Fruit fly (Drosophila melanogaster) whole organism, embryonic: ENCODE measurements around the gene CG32712.

Experiments
- C15 ChIP-seq: fragments of 200-800 bp; sonication (Bioruptor generic); IDR thresholded peaks from 3 replicates; pipeline ENCODE4 v1.3.6; 2022; ENCODE audit warnings: missing biosample characterization, missing genetic modification characterization
- CG11456 ChIP-seq: fragments of 200-800 bp; sonication (Bioruptor generic); IDR thresholded peaks from 3 replicates; pipeline ENCODE4 v1.3.6; 2022; ENCODE audit warnings: missing biosample characterization, missing genetic modification characterization
- CG13287 ChIP-seq: fragments of 200-800 bp; sonication (Bioruptor generic); IDR thresholded peaks from 2 replicates; pipeline ENCODE4 v1.3.6; 2022; ENCODE audit warnings: missing biosample characterization, missing genetic modification characterization; ENCODE audit not compliant: partially characterized antibody
- CG15011 ChIP-seq: fragments of 200-800 bp; sonication (Bioruptor generic); optimal IDR thresholded peaks from 3 replicates; lab custom pipeline; 2018; ENCODE audit warnings: missing biosample characterization, mild to moderate bottlenecking, missing genetic modification characterization
- CG15696 ChIP-seq: fragments of 200-800 bp; sonication (Bioruptor generic); optimal IDR thresholded peaks from 2 replicates; lab custom pipeline; 2019; ENCODE audit warnings: missing biosample characterization, mild to moderate bottlenecking, missing genetic modification characterization, moderate library complexity
- CG1603 ChIP-seq: fragments of 200-800 bp; sonication (Bioruptor generic); optimal IDR thresholded peaks from 2 replicates; lab custom pipeline; 2019; ENCODE audit warnings: missing biosample characterization, mild to moderate bottlenecking, missing genetic modification characterization, moderate library complexity
- CG1647 ChIP-seq: fragments of 200-800 bp; sonication (Bioruptor generic); optimal IDR thresholded peaks from 3 replicates; lab custom pipeline; 2016; ENCODE audit warnings: missing biosample characterization, missing genetic modification characterization
- CG17186 ChIP-seq: fragments of 200-800 bp; sonication (Bioruptor generic); optimal IDR thresholded peaks from 3 replicates; lab custom pipeline; 2017; ENCODE audit warnings: missing biosample characterization, missing genetic modification reagents, missing genetic modification characterization
- CG17829 ChIP-seq: fragments of 200-800 bp; optimal IDR thresholded peaks from 2 replicates; lab custom pipeline; 2019; ENCODE audit warnings: missing biosample characterization, mild to moderate bottlenecking, missing genetic modification characterization, moderate library complexity
- CG2116 ChIP-seq: fragments of 200-800 bp; sonication (Bioruptor generic); optimal IDR thresholded peaks from 3 replicates; lab custom pipeline; 2018; ENCODE audit warnings: missing biosample characterization, mild to moderate bottlenecking, missing genetic modification characterization
- CG3838 ChIP-seq: fragments of 200-800 bp; sonication (Bioruptor generic); optimal IDR thresholded peaks from 3 replicates; lab custom pipeline; 2016; ENCODE audit warnings: missing biosample characterization, missing genetic modification characterization
- CG6813 ChIP-seq: fragments of 200-800 bp; sonication (Bioruptor generic); optimal IDR thresholded peaks from 2 replicates; lab custom pipeline; 2017; ENCODE audit warnings: missing biosample characterization, missing genetic modification characterization, mild to moderate bottlenecking, moderate library complexity, missing genetic modification reagents
- CG7786 ChIP-seq: fragments of 200-800 bp; sonication (Bioruptor generic); optimal IDR thresholded peaks from 2 replicates; lab custom pipeline; 2016; ENCODE audit warnings: missing biosample characterization, missing genetic modification characterization
- CG8281 ChIP-seq: fragments of 200-800 bp; sonication (Bioruptor generic); optimal IDR thresholded peaks from 2 replicates; lab custom pipeline; 2018; ENCODE audit warnings: missing biosample characterization, mild to moderate bottlenecking, missing genetic modification characterization, moderate library complexity
- CG9797 ChIP-seq: fragments of 200-800 bp; sonication (Bioruptor generic); optimal IDR thresholded peaks from 3 replicates; lab custom pipeline; 2018; ENCODE audit warnings: missing biosample characterization, mild to moderate bottlenecking, missing genetic modification characterization
- Dp ChIP-seq: fragments of 200-800 bp; sonication (Bioruptor generic); optimal IDR thresholded peaks from 2 replicates; lab custom pipeline; 2018; ENCODE audit warnings: missing biosample characterization, mild to moderate bottlenecking, missing genetic modification characterization, moderate library complexity
- Eip74EF ChIP-seq, 2 experiments: fragments of 200-800 bp in 1 of 2; fragments of >200 bp in 1 of 2; sonication (Bioruptor generic) in 1 of 2; optimal IDR thresholded peaks; 2 replicates each; lab custom pipeline; 2017 to 2019; ENCODE audit warnings: missing biosample characterization in 2 of 2, missing genetic modification characterization in 2 of 2, mild to moderate bottlenecking in 1 of 2, moderate library complexity in 1 of 2
- Fer2 ChIP-seq: fragments of 200-800 bp; sonication (Bioruptor generic); optimal IDR thresholded peaks from 2 replicates; lab custom pipeline; 2018; ENCODE audit warnings: missing biosample characterization, mild to moderate bottlenecking, missing genetic modification characterization, moderate library complexity
- Gug ChIP-seq: fragments of 200-800 bp; sonication (Bioruptor generic); IDR thresholded peaks from 4 replicates; pipeline ENCODE4 v1.3.6; 2022; ENCODE audit warnings: missing biosample characterization, missing genetic modification characterization
- HHEX ChIP-seq: fragments of 200-800 bp; sonication (Bioruptor generic); optimal IDR thresholded peaks from 3 replicates; lab custom pipeline; 2017; ENCODE audit warnings: missing biosample characterization, mild to moderate bottlenecking, missing genetic modification characterization, missing genetic modification reagents
- HLHmδ ChIP-seq: fragments of 200-800 bp; sonication (Bioruptor generic); optimal IDR thresholded peaks from 2 replicates; lab custom pipeline; 2018; ENCODE audit warnings: missing biosample characterization, mild to moderate bottlenecking, missing genetic modification characterization, moderate library complexity
- Hey ChIP-seq: fragments of 200-800 bp; sonication (Bioruptor generic); optimal IDR thresholded peaks from 3 replicates; lab custom pipeline; 2018; ENCODE audit warnings: missing biosample characterization, mild to moderate bottlenecking, missing genetic modification characterization
- Opbp ChIP-seq: fragments of 200-800 bp; sonication (Bioruptor generic); IDR thresholded peaks from 3 replicates; pipeline ENCODE4 v1.3.6; 2022; ENCODE audit warnings: missing biosample characterization, missing genetic modification characterization; ENCODE audit not compliant: partially characterized antibody
- Rfx ChIP-seq: fragments of 200-800 bp; sonication (Bioruptor generic); IDR thresholded peaks from 2 replicates; pipeline ENCODE4 v1.3.6; 2022; ENCODE audit warnings: missing biosample characterization, missing genetic modification characterization
- Six4 ChIP-seq: fragments of 200-800 bp; sonication (Bioruptor generic); optimal IDR thresholded peaks from 2 replicates; lab custom pipeline; 2016; ENCODE audit warnings: missing biosample characterization, missing genetic modification characterization
- YL-1 ChIP-seq: fragments of 200-800 bp; sonication (Bioruptor generic); optimal IDR thresholded peaks from 3 replicates; lab custom pipeline; 2017; ENCODE audit warnings: missing biosample characterization, mild to moderate bottlenecking, missing genetic modification characterization
- ab ChIP-seq: fragments of 200-800 bp; sonication (Bioruptor generic); optimal IDR thresholded peaks from 2 replicates; lab custom pipeline; 2016; ENCODE audit warnings: missing biosample characterization, missing genetic modification characterization
- aop ChIP-seq: fragments of 200-800 bp; sonication (Bioruptor generic); IDR thresholded peaks from 2 replicates; pipeline ENCODE4 v1.3.6; 2022; ENCODE audit warnings: missing biosample characterization, missing genetic modification characterization
- az2 ChIP-seq: fragments of 200-800 bp; sonication (Bioruptor generic); optimal IDR thresholded peaks from 3 replicates; lab custom pipeline; 2016; ENCODE audit warnings: missing biosample characterization, missing genetic modification characterization
- chif ChIP-seq, 2 experiments: fragments of 200-800 bp; sonication (Bioruptor generic); optimal IDR thresholded peaks; 3 replicates each; lab custom pipeline; 2016; ENCODE audit warnings: missing biosample characterization in 2 of 2, missing genetic modification characterization in 2 of 2
- chm ChIP-seq: fragments of 200-800 bp; sonication (Bioruptor generic); IDR thresholded peaks from 2 replicates; pipeline ENCODE4 v1.3.6; 2022; ENCODE audit warnings: missing biosample characterization, missing genetic modification characterization
- chn ChIP-seq: fragments of 200-800 bp; sonication (Bioruptor generic); optimal IDR thresholded peaks from 2 replicates; lab custom pipeline; 2016; ENCODE audit warnings: missing biosample characterization, missing genetic modification characterization
- corto ChIP-seq: fragments of 200-800 bp; sonication (Bioruptor generic); optimal IDR thresholded peaks from 2 replicates; lab custom pipeline; 2016; ENCODE audit warnings: missing biosample characterization, mild to moderate bottlenecking, missing genetic modification characterization, moderate library complexity
- crc ChIP-seq: fragments of 200-800 bp; sonication (Bioruptor generic); optimal IDR thresholded peaks from 2 replicates; lab custom pipeline; 2016; ENCODE audit warnings: missing biosample characterization, missing genetic modification characterization
- crp ChIP-seq, 2 experiments: fragments of 200-800 bp; sonication (Bioruptor generic); optimal IDR thresholded peaks; 2 replicates in 1 of 2; 3 replicates in 1 of 2; lab custom pipeline; 2017; ENCODE audit warnings: missing biosample characterization in 2 of 2, missing genetic modification characterization in 2 of 2, mild to moderate bottlenecking in 1 of 2, moderate library complexity in 1 of 2
- fru ChIP-seq: fragments of >200 bp; optimal IDR thresholded peaks from 2 replicates; lab custom pipeline; 2017
- hb ChIP-seq: fragments of 200-800 bp; sonication (Bioruptor generic); IDR thresholded peaks from 3 replicates; pipeline ENCODE4 v1.3.6; 2022; ENCODE audit warnings: missing biosample characterization, missing genetic modification characterization; ENCODE audit not compliant: partially characterized antibody
- insv ChIP-seq, 2 experiments: fragments of 200-800 bp; sonication (Bioruptor generic); optimal IDR thresholded peaks; 3 replicates each; lab custom pipeline; 2016 to 2018; ENCODE audit warnings: missing biosample characterization in 2 of 2, missing genetic modification characterization in 2 of 2
- kah ChIP-seq: fragments of 200-800 bp; sonication (Bioruptor generic); optimal IDR thresholded peaks from 2 replicates; lab custom pipeline; 2018; ENCODE audit warnings: missing biosample characterization, mild to moderate bottlenecking, missing genetic modification characterization
- knrl ChIP-seq: fragments of 200-800 bp; sonication (Bioruptor generic); IDR thresholded peaks from 3 replicates; pipeline ENCODE4 v1.3.6; 2022; ENCODE audit warnings: missing biosample characterization, missing genetic modification characterization; ENCODE audit not compliant: partially characterized antibody
- lola ChIP-seq, 3 experiments: fragments of >200 bp in 2 of 3; fragments of 200-800 bp in 1 of 3; sonication (Bioruptor generic) in 1 of 3; optimal IDR thresholded peaks; 2 replicates each; lab custom pipeline; 2017 to 2019; ENCODE audit warnings: missing biosample characterization in 3 of 3, missing genetic modification characterization in 3 of 3, mild to moderate bottlenecking in 1 of 3, moderate library complexity in 1 of 3
- lov ChIP-seq, 2 experiments: fragments of 200-800 bp in 1 of 2; fragments of >200 bp in 1 of 2; sonication (Bioruptor generic) in 1 of 2; IDR thresholded peaks in 1 of 2; optimal IDR thresholded peaks in 1 of 2; 2 replicates in 1 of 2; 3 replicates in 1 of 2; pipeline versions ENCODE4 v1.3.6 to Lab custom; 2017 to 2022; ENCODE audit warnings: missing biosample characterization in 1 of 2, missing genetic modification characterization in 1 of 2
- scrt ChIP-seq: fragments of 200-800 bp; sonication (Bioruptor generic); optimal IDR thresholded peaks from 2 replicates; lab custom pipeline; 2018; ENCODE audit warnings: missing biosample characterization, mild to moderate bottlenecking, missing genetic modification characterization, moderate library complexity
- sima ChIP-seq: fragments of 200-800 bp; sonication (Bioruptor generic); optimal IDR thresholded peaks from 2 replicates; lab custom pipeline; 2016; ENCODE audit warnings: missing biosample characterization, missing genetic modification characterization
- tna ChIP-seq: fragments of 200-800 bp; sonication (Bioruptor generic); IDR thresholded peaks from 2 replicates; pipeline ENCODE4 v1.3.6; 2022; ENCODE audit warnings: missing biosample characterization, missing genetic modification characterization; ENCODE audit not compliant: partially characterized antibody
- vnd ChIP-seq: fragments of 200-800 bp; sonication (Bioruptor generic); IDR thresholded peaks from 3 replicates; pipeline ENCODE4 v1.3.6; 2022; ENCODE audit warnings: missing biosample characterization, missing genetic modification characterization; ENCODE audit not compliant: partially characterized antibody
- zf30C ChIP-seq: fragments of 200-800 bp; sonication (Bioruptor generic); optimal IDR thresholded peaks from 3 replicates; lab custom pipeline; 2018; ENCODE audit warnings: missing biosample characterization, mild to moderate bottlenecking, missing genetic modification characterization
- zfh1 ChIP-seq: fragments of 200-800 bp; sonication (Bioruptor generic); IDR thresholded peaks from 3 replicates; pipeline ENCODE4 v1.3.6; 2022; ENCODE audit warnings: missing biosample characterization, missing genetic modification characterization

Gene CG32712

dm6 chrX:8444883-8445572 lies 11.4 kb upstream of the CG32712 start (continued):
- TF ChIP-seq YL-1 (no peak), corto (GFP tag; lab: Kevin White, UChicago) (no peak), CG17186 (GFP tag; lab: Kevin White, UChicago) (no peak), Hey (tag; lab: Kevin White, UChicago) (no peak), C15 (GFP tag; lab: Robert Waterston, UW) (no peak), Opbp (GFP tag; lab: Robert Waterston, UW) (no peak), CG15011 (GFP tag; lab: Kevin White, UChicago) (no peak), CG6813 (GFP tag; lab: Kevin White, UChicago) (no peak), CG1603 (peak; percentile 35), tna (no peak), lola (GFP tag; optimal IDR thresholded peaks at IDR 0.05; lab: Kevin White, UChicago) (peak in 1 of 3 experiments; percentile 83), Eip74EF (GFP tag; optimal IDR thresholded peaks at IDR 0.05; lab: Kevin White, UChicago) (no peak), Fer2 (tag; lab: Kevin White, UChicago) (no peak), HHEX (GFP tag; lab: Kevin White, UChicago) (peak; percentile 27), ab (GFP tag; lab: Kevin White, UChicago) (no peak), zf30C (peak; percentile 80), Six4 (GFP tag; lab: Kevin White, UChicago) (peak; percentile 17), knrl (GFP tag; lab: Robert Waterston, UW) (no peak), CG15696 (tag; lab: Kevin White, UChicago) (peak; percentile 90), CG1647 (GFP tag; lab: Kevin White, UChicago) (no peak), CG9797 (GFP tag; lab: Kevin White, UChicago) (no peak), Gug (GFP tag; lab: Robert Waterston, UW) (no peak), CG3838 (GFP tag; lab: Kevin White, UChicago) (no peak), CG2116 (GFP tag; lab: Kevin White, UChicago) (peak; percentile 4), crc (GFP tag; lab: Kevin White, UChicago) (no peak), Dp (GFP tag; lab: Kevin White, UChicago) (no peak), lov (optimal IDR thresholded peaks at IDR 0.05; lab: Kevin White, UChicago) (no peak), lov (GFP tag; IDR thresholded peaks at IDR 0.05; lab: Robert Waterston, UW) (no peak), Rfx (GFP tag; lab: Robert Waterston, UW) (peak; percentile 60), az2 (peak; percentile 35), CG13287 (GFP tag; lab: Robert Waterston, UW) (no peak), insv (GFP tag; optimal IDR thresholded peaks at IDR 0.05; lab: Kevin White, UChicago) (no peak), zfh1 (GFP tag; lab: Robert Waterston, UW) (no peak), crp (GFP tag; optimal IDR thresholded peaks at IDR 0.05; lab: Kevin White, UChicago) (no peak), CG8281 (tag; lab: Kevin White, UChicago) (peak; percentile 7), kah (no peak), CG11456 (no peak), chm (GFP tag; lab: Robert Waterston, UW) (0 out of 2 replicates have a peak, but pooled peaks have one; percentile 51), fru (lab: Kevin White, UChicago) (no peak), sima (GFP tag; lab: Kevin White, UChicago) (no peak), scrt (GFP tag; lab: Kevin White, UChicago) (no peak), chif (GFP tag; optimal IDR thresholded peaks at IDR 0.05; lab: Kevin White, UChicago) (no peak), CG7786 (GFP tag; lab: Kevin White, UChicago) (no peak), aop (GFP tag; lab: Robert Waterston, UW) (no peak), chn (peak; percentile 7), CG17829 (peak; percentile 88), hb (GFP tag; lab: Robert Waterston, UW) (no peak), vnd (GFP tag; lab: Robert Waterston, UW) (peak; percentile 39; the same call in 2 of the 3 replicates), HLHmδ (GFP tag; lab: Kevin White, UChicago) (no peak)
